Fruit fly (Drosophila melanogaster) whole organism, wandering third instar larva: ENCODE results near the gene CG4238.

Experiments
- br ChIP-seq: fragments of 200-800 bp; sonication (Bioruptor generic); optimal IDR thresholded peaks from 2 replicates; lab custom pipeline; 2016; ENCODE audit warnings: missing biosample characterization, missing genetic modification characterization
- lola ChIP-seq: fragments of >200 bp; optimal IDR thresholded peaks from 2 replicates; lab custom pipeline; 2017; ENCODE audit warnings: missing biosample characterization, missing genetic modification characterization

dm6 chr2L:2054289-2054688 lies 44.6 kb downstream of the CG4238 start, which contains the start of gene Or22c:
- TF ChIP-seq lola (no peak), br (GFP tag; lab: Kevin White, UChicago) (no peak)
